Fruit fly (Drosophila melanogaster) whole organism, embryonic: Measurements from ENCODE around the gene CG31467.

Experiments
- CG10267 ChIP-seq: fragments of 200-800 bp; sonication (Bioruptor generic); optimal IDR thresholded peaks from 2 replicates; lab custom pipeline; 2018; ENCODE audit warnings: missing biosample characterization, mild to moderate bottlenecking, missing genetic modification characterization, moderate library complexity
- CG1233 ChIP-seq: fragments of 200-800 bp; sonication (Bioruptor generic); optimal IDR thresholded peaks from 4 replicates; lab custom pipeline; 2018; ENCODE audit warnings: missing biosample characterization, mild to moderate bottlenecking, missing genetic modification characterization
- CG14860 ChIP-seq: fragments of 200-800 bp; sonication (Bioruptor generic); IDR thresholded peaks from 3 replicates; pipeline ENCODE4 v1.3.6; 2022; ENCODE audit warnings: missing biosample characterization, missing genetic modification characterization; ENCODE audit not compliant: partially characterized antibody
- CG9215 ChIP-seq: fragments of 200-800 bp; sonication (Bioruptor generic); IDR thresholded peaks from 2 replicates; pipeline ENCODE4 v1.3.6; 2022; ENCODE audit warnings: missing biosample characterization, missing genetic modification characterization
- CTCF ChIP-seq: fragments of 200-800 bp; sonication (Bioruptor generic); optimal IDR thresholded peaks from 2 replicates; lab custom pipeline; 2017; ENCODE audit warnings: missing biosample characterization, mild to moderate bottlenecking, missing genetic modification characterization, moderate library complexity
- ftz-f1 ChIP-seq: fragments of 200-800 bp; sonication (Bioruptor generic); optimal IDR thresholded peaks from 2 replicates; lab custom pipeline; 2016; ENCODE audit warnings: missing biosample characterization, missing genetic modification characterization
- gfzf ChIP-seq: fragments of 200-800 bp; sonication (Bioruptor generic); optimal IDR thresholded peaks from 2 replicates; lab custom pipeline; 2016; ENCODE audit warnings: missing biosample characterization, mild to moderate bottlenecking, missing genetic modification characterization, moderate library complexity
- maf-S ChIP-seq: fragments of 200-800 bp; sonication (Bioruptor generic); optimal IDR thresholded peaks from 2 replicates; lab custom pipeline; 2016; ENCODE audit warnings: missing biosample characterization, missing genetic modification characterization

- TF ChIP-seq CG14860 (no peak), maf-S (no peak), CG10267 (tag; lab: Kevin White, UChicago) (no peak), gfzf (GFP tag; lab: Kevin White, UChicago) (no peak), CTCF (GFP tag; lab: Kevin White, UChicago) (no peak), ftz-f1 (GFP tag; lab: Kevin White, UChicago) (no peak), CG9215 (GFP tag; lab: Robert Waterston, UW) (no peak), CG1233 (no peak)
Observed at dm6 chr3R:10711148-10711547, 4.5 kb upstream of the CG31467 start, which contains the start of gene CG14689.
